Fruit fly (Drosophila melanogaster) whole organism, prepupa: ENCODE results near the gene Ppi1.

Experiments used
- Blimp-1 ChIP-seq: fragments of 200-800 bp; sonication (Bioruptor generic); optimal IDR thresholded peaks from 3 replicates; lab custom pipeline; 2017; ENCODE audit warnings: missing biosample characterization, missing genetic modification characterization, mild to moderate bottlenecking, moderate library complexity, missing genetic modification reagents
- CG15336 ChIP-seq: fragments of 200-800 bp; sonication (Bioruptor generic); IDR thresholded peaks from 2 replicates; pipeline ENCODE4 v1.3.6; 2022; ENCODE audit warnings: missing biosample characterization, missing genetic modification characterization
- CG1621 ChIP-seq: fragments of 200-800 bp; sonication (Bioruptor generic); optimal IDR thresholded peaks from 3 replicates; lab custom pipeline; 2018; ENCODE audit warnings: missing biosample characterization, mild to moderate bottlenecking, missing genetic modification characterization
- CG34406 ChIP-seq: fragments of 200-800 bp; sonication (Bioruptor generic); optimal IDR thresholded peaks from 3 replicates; lab custom pipeline; 2016; ENCODE audit warnings: missing biosample characterization, missing genetic modification characterization
- CG9139 ChIP-seq: fragments of 200-800 bp; sonication (Bioruptor generic); optimal IDR thresholded peaks from 3 replicates; lab custom pipeline; 2017; ENCODE audit warnings: missing biosample characterization, mild to moderate bottlenecking, missing genetic modification characterization
- Ets96B ChIP-seq: fragments of 200-800 bp; optimal IDR thresholded peaks from 2 replicates; lab custom pipeline; 2019; ENCODE audit warnings: missing biosample characterization, mild to moderate bottlenecking, missing genetic modification characterization, moderate library complexity
- Gug ChIP-seq: fragments of 200-800 bp; sonication (Bioruptor generic); IDR thresholded peaks from 2 replicates; pipeline ENCODE4 v1.3.6; 2022; ENCODE audit warnings: missing biosample characterization, missing genetic modification characterization
- Hr38 ChIP-seq: sonication (Bioruptor generic); optimal IDR thresholded peaks from 2 replicates; lab custom pipeline; 2016; ENCODE audit warnings: missing biosample characterization, missing genetic modification characterization
- Lpt ChIP-seq: fragments of 200-800 bp; sonication (Bioruptor generic); optimal IDR thresholded peaks from 3 replicates; lab custom pipeline; 2016; ENCODE audit warnings: missing biosample characterization, missing genetic modification characterization
- Sox15 ChIP-seq: fragments of 200-800 bp; sonication (Bioruptor generic); optimal IDR thresholded peaks from 3 replicates; lab custom pipeline; 2016; ENCODE audit warnings: missing biosample characterization, missing genetic modification characterization
- dsx ChIP-seq: fragments of 200-800 bp; optimal IDR thresholded peaks from 3 replicates; lab custom pipeline; 2019; ENCODE audit warnings: missing biosample characterization, mild to moderate bottlenecking, missing genetic modification characterization, moderate library complexity; ENCODE audit not compliant: poor library complexity, severe bottlenecking
- eg ChIP-seq: fragments of 200-800 bp; sonication (Bioruptor generic); IDR thresholded peaks from 3 replicates; pipeline ENCODE4 v1.3.6; 2022; ENCODE audit warnings: missing biosample characterization, missing genetic modification characterization
- net ChIP-seq: fragments of 200-800 bp; sonication (Bioruptor generic); optimal IDR thresholded peaks from 3 replicates; lab custom pipeline; 2016; ENCODE audit warnings: missing biosample characterization, missing genetic modification characterization

DNA sequence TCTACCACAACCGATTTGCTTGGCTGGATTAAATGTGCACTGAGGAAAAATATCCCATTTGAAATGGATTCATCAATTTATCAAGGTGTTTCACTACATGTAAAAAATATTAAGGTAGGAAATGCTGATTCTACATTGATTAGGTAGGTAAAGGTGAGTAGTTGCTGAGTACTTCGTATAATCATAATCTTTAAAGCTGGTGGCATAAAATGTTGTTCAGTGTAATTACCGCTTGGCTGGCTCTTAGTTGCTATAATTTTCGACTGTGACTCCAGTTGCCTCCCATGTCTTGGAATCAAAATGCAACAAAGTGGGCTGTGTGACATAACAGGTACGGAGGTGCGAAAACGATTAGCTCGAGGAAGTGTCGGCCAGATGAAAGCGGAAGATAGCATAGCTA lies 5.8 kb downstream of the Ppi1 start, which contains the start of gene CG45072:
- TF ChIP-seq Sox15 (GFP tag; lab: Kevin White, UChicago) (no peak), CG34406 (GFP tag; lab: Kevin White, UChicago) (no peak), Ets96B (no peak), CG15336 (GFP tag; lab: Robert Waterston, UW) (no peak), eg (GFP tag; lab: Robert Waterston, UW) (no peak), Hr38 (no peak), dsx (GFP tag; lab: Kevin White, UChicago) (no peak), Gug (no peak), CG9139 (no peak), net (GFP tag; lab: Kevin White, UChicago) (no peak), Blimp-1 (no peak), CG1621 (tag; lab: Kevin White, UChicago) (no peak), Lpt (no peak)
